Worm (Caenorhabditis elegans) whole organism, late embryonic: ENCODE measurements around the gene F35E12.10.
A peak's percentile ranks its signal among the peaks of the same experiment; 100 is the strongest.

Experiments used
- F13H6.1 ChIP-seq: sonication (generic microtip); optimal IDR thresholded peaks from 2 replicates; lab custom pipeline; 2016; ENCODE audit warnings: missing genetic modification characterization, missing compliant biosample characterization
- ama-1 ChIP-seq: fragments of 150-350 bp; optimal IDR thresholded peaks from 2 replicates; lab custom pipeline; 2014
- ceh-2 ChIP-seq: sonication (generic microtip); optimal IDR thresholded peaks from 2 replicates; lab custom pipeline; 2016; ENCODE audit warnings: missing genotype, missing genetic modification characterization, missing compliant biosample characterization
- ceh-24 ChIP-seq: sonication (generic microtip); optimal IDR thresholded peaks from 2 replicates; lab custom pipeline; 2016; ENCODE audit warnings: mild to moderate bottlenecking, missing genetic modification characterization, missing compliant biosample characterization
- elt-2 ChIP-seq: sonication (generic microtip); optimal IDR thresholded peaks from 2 replicates; lab custom pipeline; 2016; ENCODE audit warnings: missing genetic modification reagents, missing genetic modification characterization, missing compliant biosample characterization
- hlh-30 ChIP-seq: sonication (generic microtip); optimal IDR thresholded peaks from 2 replicates; lab custom pipeline; 2017; ENCODE audit warnings: antibody characterized with exemption, missing genetic modification characterization, missing compliant biosample characterization; ENCODE audit not compliant: insufficient read depth
- lin-11 ChIP-seq: fragments of 200-800 bp; sonication (Bioruptor generic); optimal IDR thresholded peaks from 2 replicates; lab custom pipeline; 2018; ENCODE audit warnings: mild to moderate bottlenecking, missing genetic modification characterization, missing compliant biosample characterization
- nfya-1 ChIP-seq: sonication (generic microtip); optimal IDR thresholded peaks from 2 replicates; lab custom pipeline; 2017; ENCODE audit warnings: missing genetic modification characterization, mild to moderate bottlenecking, missing compliant biosample characterization, antibody characterized with exemption, moderate library complexity
- pag-3 ChIP-seq: sonication (generic microtip); optimal IDR thresholded peaks from 2 replicates; lab custom pipeline; 2016; ENCODE audit warnings: missing compliant biosample characterization, missing genetic modification characterization, borderline replicate concordance
- pha-4 ChIP-seq: fragments of 150-350 bp; optimal IDR thresholded peaks from 2 replicates; lab custom pipeline; 2018; ENCODE audit warnings: missing biosample characterization, missing genetic modification reagents, missing genetic modification characterization
- sox-2 ChIP-seq: fragments of 200-800 bp; sonication (Bioruptor generic); IDR thresholded peaks from 2 replicates; pipeline ENCODE4 v1.3.6; 2022; ENCODE audit warnings: missing genetic modification reagents, missing genetic modification characterization, missing compliant biosample characterization
- unc-42 ChIP-seq: sonication (generic microtip); optimal IDR thresholded peaks from 2 replicates; lab custom pipeline; 2016; ENCODE audit warnings: missing genotype, missing genetic modification characterization, missing compliant biosample characterization

DNA sequence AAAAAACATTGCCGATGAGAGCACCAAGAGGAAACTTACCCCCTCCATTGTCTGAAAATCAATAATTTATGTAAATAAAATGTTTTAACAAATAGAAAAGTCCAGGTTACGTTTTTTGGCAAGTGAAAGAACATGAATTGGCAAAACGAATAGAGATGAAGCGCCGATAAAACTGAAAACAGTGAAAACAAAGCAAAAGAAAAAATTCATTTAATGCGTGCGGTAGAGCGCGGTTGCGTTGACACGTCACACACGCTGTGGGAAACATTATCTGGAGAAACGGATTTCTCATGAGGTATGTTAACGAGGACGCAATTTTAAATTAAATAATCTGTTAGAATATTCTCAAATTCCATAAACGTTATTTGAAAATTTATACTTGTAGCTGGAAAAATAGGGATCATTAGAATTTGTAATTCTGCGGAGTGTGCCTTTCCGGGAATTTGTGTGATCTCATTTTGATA, 33.3 kb downstream of the F35E12.10 start, which contains the start of gene zipt-9:
- TF ChIP-seq pha-4 (no peak), elt-2 (tag; lab: Kevin White, UChicago) (peak; percentile 85), ceh-24 (no peak), lin-11 (no peak), pag-3 (tag; lab: Kevin White, UChicago) (peak; percentile 61), ceh-2 (tag; lab: Kevin White, UChicago) (peak; percentile 94), nfya-1 (tag; lab: Kevin White, UChicago) (peak; percentile 43), unc-42 (tag; lab: Kevin White, UChicago) (peak; percentile 98), hlh-30 (tag; lab: Kevin White, UChicago) (no peak), ama-1 (no peak), sox-2 (GFP tag; lab: Robert Waterston, UW) (no peak), F13H6.1 (tag; lab: Kevin White, UChicago) (peak; percentile 87)
